Worm (Caenorhabditis elegans) whole organism, L4 larva: ENCODE data around the gene fog-2.

Experiments used
- D1046.2 ChIP-seq: fragments of 200-800 bp; sonication (Bioruptor generic); IDR thresholded peaks from 2 replicates; pipeline ENCODE4 v1.3.6; 2022; ENCODE audit warnings: missing genetic modification characterization, missing compliant biosample characterization
- F10B5.3 ChIP-seq: sonication (generic microtip); optimal IDR thresholded peaks from 2 replicates; lab custom pipeline; 2016; ENCODE audit warnings: mild to moderate bottlenecking, missing genetic modification characterization, missing compliant biosample characterization
- F37D6.2 ChIP-seq: sonication (generic microtip); optimal IDR thresholded peaks from 2 replicates; lab custom pipeline; 2016; ENCODE audit warnings: mild to moderate bottlenecking, missing genetic modification characterization, missing compliant biosample characterization
- F49E8.2 ChIP-seq: sonication (generic microtip); optimal IDR thresholded peaks from 2 replicates; lab custom pipeline; 2016; ENCODE audit warnings: missing compliant biosample characterization, mild to moderate bottlenecking, missing genetic modification characterization, borderline replicate concordance
- Y105C5A.15 ChIP-seq: fragments of 200-800 bp; sonication (Bioruptor generic); IDR thresholded peaks from 2 replicates; pipeline ENCODE4 v1.3.6; 2022; ENCODE audit warnings: missing genetic modification characterization, missing compliant biosample characterization
- Y48G9A.11 ChIP-seq: fragments of 200-800 bp; sonication (Bioruptor generic); IDR thresholded peaks from 2 replicates; pipeline ENCODE4 v1.3.6; 2022; ENCODE audit warnings: missing genetic modification reagents, missing genetic modification characterization, missing compliant biosample characterization
- attf-4 ChIP-seq: sonication (generic microtip); optimal IDR thresholded peaks from 3 replicates; lab custom pipeline; 2017; ENCODE audit warnings: missing biosample characterization, missing genetic modification characterization
- ceh-62 ChIP-seq: sonication (generic microtip); optimal IDR thresholded peaks from 2 replicates; lab custom pipeline; 2017; ENCODE audit warnings: missing biosample characterization, missing genetic modification characterization
- ces-1 ChIP-seq: fragments of 150-350 bp; sonication (generic microtip); optimal IDR thresholded peaks from 4 replicates; lab custom pipeline; 2014; ENCODE audit warnings: missing biosample characterization, missing genetic modification reagents, missing genetic modification characterization
- cey-2 ChIP-seq: sonication (generic microtip); optimal IDR thresholded peaks from 3 replicates; lab custom pipeline; 2017; ENCODE audit warnings: missing genetic modification characterization, mild to moderate bottlenecking, missing compliant biosample characterization, antibody characterized with exemption, borderline replicate concordance; ENCODE audit not compliant: insufficient read depth
- ctbp-1 ChIP-seq: fragments of 200-800 bp; sonication (Bioruptor generic); IDR thresholded peaks from 2 replicates; pipeline ENCODE4 v1.3.6; 2022; ENCODE audit warnings: missing genetic modification reagents, missing genetic modification characterization, missing compliant biosample characterization
- daf-19 ChIP-seq: fragments of 200-800 bp; sonication (Bioruptor generic); conservative IDR thresholded peaks from 2 replicates; pipeline ENCODE4 v1.3.6; 2022; ENCODE audit warnings: missing genetic modification characterization, missing compliant biosample characterization
- daf-8 ChIP-seq: fragments of 200-800 bp; sonication (Bioruptor generic); IDR thresholded peaks from 2 replicates; pipeline ENCODE4 v1.3.6; 2022; ENCODE audit warnings: missing genetic modification characterization, missing compliant biosample characterization
- dmd-9 ChIP-seq: fragments of 200-800 bp; sonication (Bioruptor generic); IDR thresholded peaks from 2 replicates; pipeline ENCODE4 v1.3.6; 2022; ENCODE audit warnings: missing genetic modification reagents, missing genetic modification characterization, missing compliant biosample characterization
- egl-43 ChIP-seq: fragments of 200-800 bp; sonication (Bioruptor generic); IDR thresholded peaks from 2 replicates; pipeline ENCODE4 v1.3.6; 2022; ENCODE audit warnings: missing genetic modification reagents, missing genetic modification characterization, missing compliant biosample characterization
- fos-1 ChIP-seq: fragments of 150-350 bp; optimal IDR thresholded peaks from 2 replicates; lab custom pipeline; 2014; ENCODE audit warnings: missing biosample characterization, missing genetic modification characterization
- hif-1 ChIP-seq, 2 experiments: sonication (generic microtip); optimal IDR thresholded peaks; 2 replicates each; lab custom pipeline; 2016 to 2017; ENCODE audit warnings: missing compliant biosample characterization in 2 of 2, missing genetic modification characterization in 2 of 2, missing genetic modification reagents in 2 of 2, missing genotype in 2 of 2, mild to moderate bottlenecking in 1 of 2
- hlh-11 ChIP-seq: fragments of 200-800 bp; sonication (Bioruptor generic); optimal IDR thresholded peaks from 2 replicates; lab custom pipeline; 2018; ENCODE audit warnings: mild to moderate bottlenecking, missing genetic modification characterization, missing compliant biosample characterization
- hlh-30 ChIP-seq: sonication (generic microtip); optimal IDR thresholded peaks from 2 replicates; lab custom pipeline; 2017; ENCODE audit warnings: antibody characterized with exemption, mild to moderate bottlenecking, missing genetic modification characterization, missing compliant biosample characterization; ENCODE audit not compliant: insufficient read depth
- lin-13 ChIP-seq: fragments of 150-350 bp; optimal IDR thresholded peaks from 2 replicates; lab custom pipeline; 2014; ENCODE audit warnings: missing biosample characterization, missing genetic modification reagents, missing genetic modification characterization
- lin-15B ChIP-seq: fragments of 150-350 bp; sonication (generic microtip); optimal IDR thresholded peaks from 3 replicates; lab custom pipeline; 2014; ENCODE audit warnings: missing biosample characterization, missing genetic modification characterization
- lin-29 ChIP-seq: fragments of 200-800 bp; sonication (Bioruptor generic); IDR thresholded peaks from 2 replicates; pipeline ENCODE4 v1.3.6; 2022; ENCODE audit warnings: missing genetic modification reagents, missing genetic modification characterization, missing compliant biosample characterization
- lir-3 ChIP-seq: sonication (generic microtip); optimal IDR thresholded peaks from 2 replicates; lab custom pipeline; 2016; ENCODE audit warnings: mild to moderate bottlenecking, missing genetic modification characterization, missing compliant biosample characterization
- mdt-29 ChIP-seq: fragments of 200-800 bp; sonication (Bioruptor generic); IDR thresholded peaks from 2 replicates; pipeline ENCODE4 v1.3.6; 2022; ENCODE audit warnings: missing genetic modification reagents, missing genetic modification characterization, missing compliant biosample characterization
- mep-1 ChIP-seq: fragments of 150-350 bp; sonication (generic microtip); optimal IDR thresholded peaks from 3 replicates; lab custom pipeline; 2014; ENCODE audit warnings: missing biosample characterization, missing genetic modification characterization
- mes-2 ChIP-seq: sonication (generic microtip); optimal IDR thresholded peaks from 2 replicates; lab custom pipeline; 2016; ENCODE audit warnings: missing genotype, mild to moderate bottlenecking, missing genetic modification characterization, missing compliant biosample characterization; ENCODE audit not compliant: poor library complexity, severe bottlenecking
- nhr-10 ChIP-seq: fragments of 150-350 bp; optimal IDR thresholded peaks from 2 replicates; lab custom pipeline; 2014; ENCODE audit warnings: missing biosample characterization, missing genetic modification characterization
- nhr-111 ChIP-seq: fragments of 200-800 bp; sonication (Bioruptor generic); optimal IDR thresholded peaks from 2 replicates; lab custom pipeline; 2018; ENCODE audit warnings: mild to moderate bottlenecking, missing genetic modification characterization, missing compliant biosample characterization
- nhr-41 ChIP-seq: fragments of 200-800 bp; sonication (Bioruptor generic); IDR thresholded peaks from 2 replicates; pipeline ENCODE4 v1.3.6; 2022; ENCODE audit warnings: missing genetic modification reagents, missing genetic modification characterization, missing compliant biosample characterization
- nhr-48 ChIP-seq: sonication (generic microtip); optimal IDR thresholded peaks from 2 replicates; lab custom pipeline; 2016; ENCODE audit warnings: mild to moderate bottlenecking, missing genetic modification characterization, missing compliant biosample characterization
- nhr-6 ChIP-seq: fragments of 150-350 bp; optimal IDR thresholded peaks from 2 replicates; lab custom pipeline; 2014; ENCODE audit warnings: missing biosample characterization, missing genetic modification characterization
- nhr-76 ChIP-seq: fragments of 150-350 bp; optimal IDR thresholded peaks from 2 replicates; lab custom pipeline; 2014; ENCODE audit warnings: missing biosample characterization, missing genetic modification characterization
- pha-4 ChIP-seq, 2 experiments: fragments of 150-350 bp in 1 of 2; fragments of 200-800 bp in 1 of 2; sonication (Bioruptor generic) in 1 of 2; IDR thresholded peaks in 1 of 2; optimal IDR thresholded peaks in 1 of 2; 2 replicates each; pipeline versions ENCODE4 v1.3.6 to Lab custom; 2014 to 2022; ENCODE audit warnings: missing genetic modification characterization in 2 of 2, missing genetic modification reagents in 2 of 2, missing biosample characterization in 1 of 2, missing compliant biosample characterization in 1 of 2
- saeg-2 ChIP-seq: fragments of 200-800 bp; sonication (Bioruptor generic); IDR thresholded peaks from 2 replicates; pipeline ENCODE4 v1.3.6; 2022; ENCODE audit warnings: missing genetic modification reagents, missing genetic modification characterization, missing compliant biosample characterization
- snpc-4 ChIP-seq: fragments of 150-350 bp; optimal IDR thresholded peaks from 2 replicates; lab custom pipeline; 2014; ENCODE audit warnings: missing biosample characterization, missing genetic modification characterization
- tra-1 ChIP-seq: fragments of 200-800 bp; sonication (Bioruptor generic); IDR thresholded peaks from 2 replicates; pipeline ENCODE4 v1.3.6; 2022; ENCODE audit warnings: missing genetic modification reagents, missing genetic modification characterization, missing compliant biosample characterization
- unc-39 ChIP-seq: sonication (generic microtip); optimal IDR thresholded peaks from 2 replicates; lab custom pipeline; 2017; ENCODE audit warnings: missing biosample characterization, missing genetic modification characterization
- vab-7 ChIP-seq: fragments of 200-800 bp; sonication (Bioruptor generic); IDR thresholded peaks from 2 replicates; pipeline ENCODE4 v1.3.6; 2022; ENCODE audit warnings: missing genetic modification reagents, missing genetic modification characterization, missing compliant biosample characterization
- zip-11 ChIP-seq: fragments of 200-800 bp; sonication (Bioruptor generic); IDR thresholded peaks from 2 replicates; pipeline ENCODE4 v1.3.6; 2022; ENCODE audit warnings: missing genetic modification characterization, missing compliant biosample characterization
- ztf-7 ChIP-seq: fragments of 150-350 bp; optimal IDR thresholded peaks from 2 replicates; lab custom pipeline; 2014; ENCODE audit warnings: missing biosample characterization, missing genetic modification characterization

fog-2 gene

ce11 chrV:20198954-20199353 lies at the start of gene fog-2:
fog-2 (plus strand) TSS chrV:20199254.
- TF ChIP-seq lin-15B (no peak), fos-1 (tag; lab: Kevin White, UChicago) (no peak), mes-2 (tag; lab: Kevin White, UChicago) (no peak), ctbp-1 (GFP tag; lab: Robert Waterston, UW) (no peak), Y105C5A.15 (GFP tag; lab: Robert Waterston, UW) (no peak), daf-8 (GFP tag; lab: Robert Waterston, UW) (no peak), unc-39 (tag; lab: Kevin White, UChicago) (no peak), F10B5.3 (tag; lab: Kevin White, UChicago) (no peak), ces-1 (GFP tag; lab: Kevin White, UChicago) (no peak), lir-3 (tag; lab: Kevin White, UChicago) (no peak), vab-7 (GFP tag; lab: Robert Waterston, UW) (no peak), F49E8.2 (tag; lab: Kevin White, UChicago) (no peak), hif-1 (tag; optimal IDR thresholded peaks at IDR 0.05; lab: Kevin White, UChicago) (no peak), daf-19 (GFP tag; lab: Robert Waterston, UW) (no peak), saeg-2 (GFP tag; lab: Robert Waterston, UW) (no peak)

ce11 chrV:20151432-20151831 lies 47.6 kb upstream of the fog-2 start, which contains the start of gene F19B2.7:
F19B2.7 (plus strand) TSS chrV:20151732.
- TF ChIP-seq nhr-41 (GFP tag; lab: Robert Waterston, UW) (no peak), nhr-6 (tag; lab: Kevin White, UChicago) (no peak), mdt-29 (GFP tag; lab: Robert Waterston, UW) (no peak), hlh-30 (no peak)
- TF ChIP-seq, all 104 proteins: peak for 0

- no peak for TF ChIP-seq ztf-7 (tag; lab: Kevin White, UChicago)
- no peak for TF ChIP-seq vab-7 (GFP tag; lab: Robert Waterston, UW)
- no peak for TF ChIP-seq hif-1 (tag; optimal IDR thresholded peaks at IDR 0.05; lab: Kevin White, UChicago)
- no peak for TF ChIP-seq attf-4
- no peak for TF ChIP-seq lin-13
- no peak for TF ChIP-seq nhr-76 (tag; lab: Kevin White, UChicago)
- no peak for TF ChIP-seq F37D6.2
- no peak for TF ChIP-seq F10B5.3 (tag; lab: Kevin White, UChicago)
- TF ChIP-seq nhr-48 (tag; lab: Kevin White, UChicago) = no peak
- TF ChIP-seq lin-15B = no peak
- no peak for TF ChIP-seq nhr-10 (tag; lab: Kevin White, UChicago)
- TF ChIP-seq tra-1 (GFP tag; lab: Robert Waterston, UW) = no peak
- no peak for TF ChIP-seq ctbp-1 (GFP tag; lab: Robert Waterston, UW)
- TF ChIP-seq dmd-9 (GFP tag; lab: Robert Waterston, UW) = no peak
- no peak for TF ChIP-seq lin-29
- TF ChIP-seq nhr-111 (GFP tag; lab: Kevin White, UChicago) = no peak
- TF ChIP-seq, all 104 proteins: peak for 0
These were observed 47.2 kb upstream of the fog-2 start for ce11 chrV:20151855-20152254.

ce11 chrV:20158223-20158622 lies 40.8 kb upstream of the fog-2 start, which contains the start of gene F19B2.6:
F19B2.6 (plus strand) TSS chrV:20158523.
- TF ChIP-seq hlh-11 (tag; lab: Kevin White, UChicago) (no peak), snpc-4 (tag; lab: Kevin White, UChicago) (no peak), D1046.2 (GFP tag; lab: Robert Waterston, UW) (no peak), Y48G9A.11 (no peak), lin-29 (no peak), mep-1 (tag; lab: Kevin White, UChicago) (no peak), pha-4 (GFP tag; IDR thresholded peaks at IDR 0.05; lab: Robert Waterston, UW) (no peak), pha-4 (tag; optimal IDR thresholded peaks at IDR 0.05; lab: Kevin White, UChicago) (no peak), ceh-62 (tag; lab: Kevin White, UChicago) (no peak), zip-11 (GFP tag; lab: Robert Waterston, UW) (no peak), cey-2 (tag; lab: Kevin White, UChicago) (no peak), egl-43 (GFP tag; lab: Robert Waterston, UW) (no peak)
